Worm (Caenorhabditis elegans) whole organism, L4 larva: Measurements from ENCODE around the gene F59D12.5.
A peak's percentile ranks its signal among the peaks of the same experiment; 100 is the strongest.

Experiments used
- D1046.2 ChIP-seq: fragments of 200-800 bp; sonication (Bioruptor generic); IDR thresholded peaks from 2 replicates; pipeline ENCODE4 v1.3.6; 2022; ENCODE audit warnings: missing genetic modification characterization, missing compliant biosample characterization
- F10B5.3 ChIP-seq: sonication (generic microtip); optimal IDR thresholded peaks from 2 replicates; lab custom pipeline; 2016; ENCODE audit warnings: mild to moderate bottlenecking, missing genetic modification characterization, missing compliant biosample characterization
- F26F4.8 ChIP-seq: fragments of 200-800 bp; sonication (Bioruptor generic); conservative IDR thresholded peaks from 2 replicates; pipeline ENCODE4 v1.3.6; 2022; ENCODE audit warnings: missing genetic modification characterization, missing compliant biosample characterization
- T26A8.4 ChIP-seq: fragments of 200-800 bp; sonication (Bioruptor generic); IDR thresholded peaks from 2 replicates; pipeline ENCODE4 v1.3.6; 2022; ENCODE audit warnings: missing genetic modification characterization, missing compliant biosample characterization
- Y5F2A.4 ChIP-seq: fragments of 200-800 bp; sonication (Bioruptor generic); optimal IDR thresholded peaks from 2 replicates; lab custom pipeline; 2018; ENCODE audit warnings: mild to moderate bottlenecking, missing genetic modification characterization, missing compliant biosample characterization
- aha-1 ChIP-seq: fragments of 150-350 bp; peaks from one replicate; lab custom pipeline; 2014; ENCODE audit warnings: missing biosample characterization, missing genetic modification characterization
- ama-1 ChIP-seq: fragments of 150-350 bp; optimal IDR thresholded peaks from 2 replicates; lab custom pipeline; 2014; ENCODE audit warnings: inconsistent platforms, mixed read lengths
- attf-4 ChIP-seq: sonication (generic microtip); optimal IDR thresholded peaks from 3 replicates; lab custom pipeline; 2017; ENCODE audit warnings: missing biosample characterization, missing genetic modification characterization
- ceh-20 ChIP-seq: fragments of 200-800 bp; sonication (Bioruptor generic); IDR thresholded peaks from 2 replicates; pipeline ENCODE4 v1.3.6; 2022; ENCODE audit warnings: missing genetic modification reagents, missing genetic modification characterization, missing compliant biosample characterization
- ceh-32 ChIP-seq: sonication (generic microtip); optimal IDR thresholded peaks from 2 replicates; lab custom pipeline; 2016; ENCODE audit warnings: mild to moderate bottlenecking, missing genetic modification characterization, missing compliant biosample characterization; ENCODE audit not compliant: poor library complexity
- ces-1 ChIP-seq: fragments of 150-350 bp; sonication (generic microtip); optimal IDR thresholded peaks from 4 replicates; lab custom pipeline; 2014; ENCODE audit warnings: missing biosample characterization, missing genetic modification reagents, missing genetic modification characterization
- cey-2 ChIP-seq: sonication (generic microtip); optimal IDR thresholded peaks from 3 replicates; lab custom pipeline; 2017; ENCODE audit warnings: missing genetic modification characterization, mild to moderate bottlenecking, missing compliant biosample characterization, antibody characterized with exemption, borderline replicate concordance; ENCODE audit not compliant: insufficient read depth
- ctbp-1 ChIP-seq: fragments of 200-800 bp; sonication (Bioruptor generic); IDR thresholded peaks from 2 replicates; pipeline ENCODE4 v1.3.6; 2022; ENCODE audit warnings: missing genetic modification reagents, missing genetic modification characterization, missing compliant biosample characterization
- daf-16 ChIP-seq, 3 experiments: sonication (generic microtip); optimal IDR thresholded peaks; 2 replicates each; lab custom pipeline; 2016 to 2017; ENCODE audit warnings: missing genetic modification characterization in 3 of 3, missing genetic modification reagents in 3 of 3, mild to moderate bottlenecking in 2 of 3, missing compliant biosample characterization in 2 of 3, missing biosample characterization in 1 of 3, moderate library complexity in 1 of 3
- daf-19 ChIP-seq: fragments of 200-800 bp; sonication (Bioruptor generic); conservative IDR thresholded peaks from 2 replicates; pipeline ENCODE4 v1.3.6; 2022; ENCODE audit warnings: missing genetic modification characterization, missing compliant biosample characterization
- daf-8 ChIP-seq: fragments of 200-800 bp; sonication (Bioruptor generic); IDR thresholded peaks from 2 replicates; pipeline ENCODE4 v1.3.6; 2022; ENCODE audit warnings: missing genetic modification characterization, missing compliant biosample characterization
- dmd-6 ChIP-seq: fragments of 200-800 bp; sonication (Bioruptor generic); IDR thresholded peaks from 2 replicates; pipeline ENCODE4 v1.3.6; 2022; ENCODE audit warnings: missing genetic modification reagents, missing genetic modification characterization, missing compliant biosample characterization
- dpl-1 ChIP-seq: fragments of 150-350 bp; optimal IDR thresholded peaks from 2 replicates; lab custom pipeline; 2014; ENCODE audit warnings: missing biosample characterization, missing genetic modification reagents, missing genetic modification characterization
- duxl-1 ChIP-seq: sonication (generic microtip); optimal IDR thresholded peaks from 2 replicates; lab custom pipeline; 2016; ENCODE audit warnings: mild to moderate bottlenecking, missing genetic modification characterization, moderate library complexity, missing compliant biosample characterization; ENCODE audit not compliant: poor library complexity
- dve-1 ChIP-seq: sonication (generic microtip); optimal IDR thresholded peaks from 2 replicates; lab custom pipeline; 2017; ENCODE audit warnings: antibody characterized with exemption, mild to moderate bottlenecking, missing genetic modification characterization, missing compliant biosample characterization; ENCODE audit not compliant: insufficient read depth
- egl-43 ChIP-seq: fragments of 200-800 bp; sonication (Bioruptor generic); IDR thresholded peaks from 2 replicates; pipeline ENCODE4 v1.3.6; 2022; ENCODE audit warnings: missing genetic modification reagents, missing genetic modification characterization, missing compliant biosample characterization
- fkh-10 ChIP-seq: fragments of 150-350 bp; optimal IDR thresholded peaks from 2 replicates; lab custom pipeline; 2014; ENCODE audit warnings: missing biosample characterization, missing genetic modification reagents, missing genetic modification characterization
- hif-1 ChIP-seq, 2 experiments: sonication (generic microtip); optimal IDR thresholded peaks; 2 replicates each; lab custom pipeline; 2016 to 2017; ENCODE audit warnings: missing compliant biosample characterization in 2 of 2, missing genetic modification characterization in 2 of 2, missing genetic modification reagents in 2 of 2, missing genotype in 2 of 2, mild to moderate bottlenecking in 1 of 2
- hlh-11 ChIP-seq: fragments of 200-800 bp; sonication (Bioruptor generic); optimal IDR thresholded peaks from 2 replicates; lab custom pipeline; 2018; ENCODE audit warnings: mild to moderate bottlenecking, missing genetic modification characterization, missing compliant biosample characterization
- hlh-30 ChIP-seq: sonication (generic microtip); optimal IDR thresholded peaks from 2 replicates; lab custom pipeline; 2017; ENCODE audit warnings: antibody characterized with exemption, mild to moderate bottlenecking, missing genetic modification characterization, missing compliant biosample characterization; ENCODE audit not compliant: insufficient read depth
- lim-7 ChIP-seq: fragments of 200-800 bp; sonication (Bioruptor generic); IDR thresholded peaks from 2 replicates; pipeline ENCODE4 v1.3.6; 2022; ENCODE audit warnings: missing genetic modification characterization, missing compliant biosample characterization
- lin-1 ChIP-seq: fragments of 200-800 bp; sonication (Bioruptor generic); IDR thresholded peaks from 2 replicates; pipeline ENCODE4 v1.3.6; 2022; ENCODE audit warnings: missing genetic modification reagents, missing genetic modification characterization, missing compliant biosample characterization
- lin-13 ChIP-seq: fragments of 150-350 bp; optimal IDR thresholded peaks from 2 replicates; lab custom pipeline; 2014; ENCODE audit warnings: missing biosample characterization, missing genetic modification reagents, missing genetic modification characterization
- lin-15B ChIP-seq: fragments of 150-350 bp; sonication (generic microtip); optimal IDR thresholded peaks from 3 replicates; lab custom pipeline; 2014; ENCODE audit warnings: missing biosample characterization, missing genetic modification characterization
- lir-3 ChIP-seq: sonication (generic microtip); optimal IDR thresholded peaks from 2 replicates; lab custom pipeline; 2016; ENCODE audit warnings: mild to moderate bottlenecking, missing genetic modification characterization, missing compliant biosample characterization
- lsy-2 ChIP-seq, 2 experiments: fragments of 150-350 bp in 1 of 2; sonication (generic microtip) in 1 of 2; optimal IDR thresholded peaks; 2 replicates each; lab custom pipeline; 2014 to 2017; ENCODE audit warnings: missing biosample characterization in 2 of 2, missing genetic modification characterization in 2 of 2
- mdt-29 ChIP-seq: fragments of 200-800 bp; sonication (Bioruptor generic); IDR thresholded peaks from 2 replicates; pipeline ENCODE4 v1.3.6; 2022; ENCODE audit warnings: missing genetic modification reagents, missing genetic modification characterization, missing compliant biosample characterization
- nhr-10 ChIP-seq: fragments of 150-350 bp; optimal IDR thresholded peaks from 2 replicates; lab custom pipeline; 2014; ENCODE audit warnings: missing biosample characterization, missing genetic modification characterization
- nhr-11 ChIP-seq: fragments of 150-350 bp; optimal IDR thresholded peaks from 2 replicates; lab custom pipeline; 2014; ENCODE audit warnings: missing biosample characterization, missing genetic modification characterization
- nhr-111 ChIP-seq: fragments of 200-800 bp; sonication (Bioruptor generic); optimal IDR thresholded peaks from 2 replicates; lab custom pipeline; 2018; ENCODE audit warnings: mild to moderate bottlenecking, missing genetic modification characterization, missing compliant biosample characterization
- nhr-237 ChIP-seq: sonication (generic microtip); optimal IDR thresholded peaks from 2 replicates; lab custom pipeline; 2017; ENCODE audit warnings: missing biosample characterization, missing genetic modification characterization
- nhr-25 ChIP-seq: sonication (generic microtip); optimal IDR thresholded peaks from 2 replicates; lab custom pipeline; 2017; ENCODE audit warnings: missing genetic modification characterization, mild to moderate bottlenecking, missing compliant biosample characterization, antibody characterized with exemption, moderate library complexity, borderline replicate concordance; ENCODE audit not compliant: insufficient read depth
- nhr-42 ChIP-seq: fragments of 200-800 bp; sonication (Bioruptor generic); IDR thresholded peaks from 2 replicates; pipeline ENCODE4 v1.3.6; 2022; ENCODE audit warnings: missing genetic modification characterization, missing compliant biosample characterization
- nhr-48 ChIP-seq: sonication (generic microtip); optimal IDR thresholded peaks from 2 replicates; lab custom pipeline; 2016; ENCODE audit warnings: mild to moderate bottlenecking, missing genetic modification characterization, missing compliant biosample characterization
- nhr-6 ChIP-seq: fragments of 150-350 bp; optimal IDR thresholded peaks from 2 replicates; lab custom pipeline; 2014; ENCODE audit warnings: missing biosample characterization, missing genetic modification characterization
- nhr-77 ChIP-seq: fragments of 150-350 bp; optimal IDR thresholded peaks from 2 replicates; lab custom pipeline; 2014; ENCODE audit warnings: missing biosample characterization, missing genetic modification characterization
- pha-4 ChIP-seq, 2 experiments: fragments of 150-350 bp in 1 of 2; fragments of 200-800 bp in 1 of 2; sonication (Bioruptor generic) in 1 of 2; IDR thresholded peaks in 1 of 2; optimal IDR thresholded peaks in 1 of 2; 2 replicates each; pipeline versions ENCODE4 v1.3.6 to Lab custom; 2014 to 2022; ENCODE audit warnings: missing genetic modification characterization in 2 of 2, missing genetic modification reagents in 2 of 2, missing biosample characterization in 1 of 2, missing compliant biosample characterization in 1 of 2
- rbr-2 ChIP-seq: sonication (generic microtip); optimal IDR thresholded peaks from 2 replicates; lab custom pipeline; 2016; ENCODE audit warnings: missing genotype, missing genetic modification characterization, missing compliant biosample characterization
- saeg-2 ChIP-seq: fragments of 200-800 bp; sonication (Bioruptor generic); IDR thresholded peaks from 2 replicates; pipeline ENCODE4 v1.3.6; 2022; ENCODE audit warnings: missing genetic modification reagents, missing genetic modification characterization, missing compliant biosample characterization
- snpc-1.2 ChIP-seq: fragments of 200-800 bp; sonication (Bioruptor generic); IDR thresholded peaks from 2 replicates; pipeline ENCODE4 v1.3.6; 2022; ENCODE audit warnings: missing genetic modification reagents, missing genetic modification characterization, missing compliant biosample characterization
- snpc-4 ChIP-seq: fragments of 150-350 bp; optimal IDR thresholded peaks from 2 replicates; lab custom pipeline; 2014; ENCODE audit warnings: missing biosample characterization, missing genetic modification characterization
- tra-1 ChIP-seq: fragments of 200-800 bp; sonication (Bioruptor generic); IDR thresholded peaks from 2 replicates; pipeline ENCODE4 v1.3.6; 2022; ENCODE audit warnings: missing genetic modification reagents, missing genetic modification characterization, missing compliant biosample characterization
- unc-39 ChIP-seq: sonication (generic microtip); optimal IDR thresholded peaks from 2 replicates; lab custom pipeline; 2017; ENCODE audit warnings: missing biosample characterization, missing genetic modification characterization
- zip-11 ChIP-seq: fragments of 200-800 bp; sonication (Bioruptor generic); IDR thresholded peaks from 2 replicates; pipeline ENCODE4 v1.3.6; 2022; ENCODE audit warnings: missing genetic modification characterization, missing compliant biosample characterization

F59D12.5 gene

DNA sequence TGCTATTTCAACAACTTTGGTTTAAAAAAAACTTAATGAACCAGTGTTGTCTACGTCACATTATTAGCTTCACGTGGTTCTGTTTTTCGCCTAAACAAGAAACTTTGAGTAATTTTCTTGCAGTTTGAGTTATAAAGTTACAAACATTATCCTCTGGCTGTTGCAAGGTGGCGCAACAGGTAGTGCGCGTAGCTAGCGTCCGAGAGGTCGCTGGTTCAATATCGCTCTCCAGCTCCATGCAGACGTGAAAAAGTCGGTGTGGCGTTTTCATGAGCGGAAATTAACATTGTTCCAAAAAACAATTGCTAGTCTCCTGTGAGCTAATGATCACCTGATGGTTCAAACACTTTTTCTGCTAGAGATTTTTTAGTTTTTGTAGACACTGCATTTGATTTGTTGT is 27.9 kb downstream of the F59D12.5 start (continued):
- peak; percentile 49 for TF ChIP-seq duxl-1
- TF ChIP-seq ceh-20, result 0 out of 2 replicates have a peak, but pooled peaks have one; percentile 33
- peak; percentile 72 for TF ChIP-seq dve-1 (tag; lab: Kevin White, UChicago)
- TF ChIP-seq nhr-25, result no peak
- TF ChIP-seq hlh-11, result peak; percentile 32
- TF ChIP-seq lin-15B (tag; lab: Kevin White, UChicago), result no peak
- no peak for TF ChIP-seq ceh-32 (tag; lab: Kevin White, UChicago)
- peak; percentile 75 for TF ChIP-seq egl-43 (GFP tag; lab: Robert Waterston, UW)
- TF ChIP-seq zip-11 (GFP tag; lab: Robert Waterston, UW), result no peak
- no peak for TF ChIP-seq F26F4.8 (GFP tag; lab: Robert Waterston, UW)
- TF ChIP-seq pha-4 (GFP tag; IDR thresholded peaks at IDR 0.05; lab: Robert Waterston, UW), result peak; percentile 68; the same call in 1 of the 2 replicates
- TF ChIP-seq pha-4 (tag; optimal IDR thresholded peaks at IDR 0.05; lab: Kevin White, UChicago), result no peak
- peak in 1 of 2 experiments; percentile 52 for TF ChIP-seq daf-16 (GFP tag; optimal IDR thresholded peaks at IDR 0.05; lab: Kevin White, UChicago)
- TF ChIP-seq daf-16 (tag; optimal IDR thresholded peaks at IDR 0.05; lab: Kevin White, UChicago), result peak; percentile 50
- TF ChIP-seq attf-4 (tag; lab: Kevin White, UChicago), result no peak
- no peak for TF ChIP-seq nhr-237
- no peak for TF ChIP-seq daf-19 (GFP tag; lab: Robert Waterston, UW)
- TF ChIP-seq daf-8 (GFP tag; lab: Robert Waterston, UW), result no peak
- TF ChIP-seq F10B5.3 (tag; lab: Kevin White, UChicago), result no peak
- peak; percentile 17 for TF ChIP-seq lin-13 (GFP tag; lab: Kevin White, UChicago)
- no peak for TF ChIP-seq cey-2 (tag; lab: Kevin White, UChicago)
- peak; percentile 36; the same call in 1 of the 2 replicates for TF ChIP-seq T26A8.4 (GFP tag; lab: Robert Waterston, UW)
- no peak for TF ChIP-seq nhr-77 (tag; lab: Kevin White, UChicago)
- 0 out of 2 replicates have a peak, but pooled peaks have one; percentile 21 for TF ChIP-seq tra-1 (GFP tag; lab: Robert Waterston, UW)
- peak; percentile 48 for TF ChIP-seq hlh-30
- TF ChIP-seq aha-1 (tag; lab: Kevin White, UChicago), result no peak
- TF ChIP-seq nhr-10 (tag; lab: Kevin White, UChicago), result no peak
- no peak for TF ChIP-seq unc-39 (tag; lab: Kevin White, UChicago)
- TF ChIP-seq nhr-48 (tag; lab: Kevin White, UChicago), result peak; percentile 30
- TF ChIP-seq nhr-6 (tag; lab: Kevin White, UChicago), result no peak
- TF ChIP-seq lim-7 (GFP tag; lab: Robert Waterston, UW), result no peak
- TF ChIP-seq D1046.2 (GFP tag; lab: Robert Waterston, UW), result no peak
- TF ChIP-seq ctbp-1 (GFP tag; lab: Robert Waterston, UW), result 0 out of 2 replicates have a peak, but pooled peaks have one; percentile 19
- TF ChIP-seq snpc-4 (tag; lab: Kevin White, UChicago), result no peak
- no peak for TF ChIP-seq Y5F2A.4 (GFP tag; lab: Kevin White, UChicago)
- TF ChIP-seq nhr-42 (GFP tag; lab: Robert Waterston, UW), result 0 out of 2 replicates have a peak, but pooled peaks have one; percentile 24
- TF ChIP-seq lir-3 (tag; lab: Kevin White, UChicago), result peak; percentile 12
- no peak for TF ChIP-seq fkh-10
- no peak for TF ChIP-seq rbr-2

DNA sequence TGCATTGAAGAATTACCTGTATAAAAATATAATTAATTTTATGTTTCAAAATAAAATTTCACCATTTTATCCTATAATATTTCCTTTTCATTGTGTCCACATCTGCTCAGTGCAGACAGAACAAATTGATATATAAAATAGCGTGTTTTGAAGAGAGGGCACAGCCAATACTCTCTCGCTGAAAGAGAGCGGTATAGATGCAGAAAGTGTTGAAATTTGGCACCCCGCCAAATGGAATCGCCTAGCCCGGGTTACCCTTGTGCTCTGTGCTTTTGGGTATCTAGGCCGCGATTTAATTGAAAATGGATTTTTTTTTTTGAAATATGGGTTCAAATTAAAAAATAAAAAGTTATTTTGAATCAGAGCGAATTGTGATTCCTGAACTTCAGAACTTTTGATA is 30.0 kb downstream of the F59D12.5 start:
- no peak for TF ChIP-seq nhr-77 (tag; lab: Kevin White, UChicago)
- no peak for TF ChIP-seq cey-2 (tag; lab: Kevin White, UChicago)
- TF ChIP-seq lin-15B (tag; lab: Kevin White, UChicago), result no peak
- peak; percentile 57 for TF ChIP-seq aha-1 (tag; lab: Kevin White, UChicago)
- peak in 1 of 2 experiments; percentile 43 for TF ChIP-seq lsy-2 (tag; optimal IDR thresholded peaks at IDR 0.05; lab: Kevin White, UChicago)
- no peak for TF ChIP-seq saeg-2 (GFP tag; lab: Robert Waterston, UW)
- no peak for TF ChIP-seq hif-1 (tag; optimal IDR thresholded peaks at IDR 0.05; lab: Kevin White, UChicago)
- no peak for TF ChIP-seq snpc-1.2
- TF ChIP-seq dmd-6 (GFP tag; lab: Robert Waterston, UW), result 0 out of 2 replicates have a peak, but pooled peaks have one; percentile 17
- TF ChIP-seq hlh-11, result peak; percentile 35
- no peak for TF ChIP-seq mdt-29
- no peak for TF ChIP-seq nhr-11 (tag; lab: Kevin White, UChicago)
- TF ChIP-seq nhr-111 (GFP tag; lab: Kevin White, UChicago), result no peak
- TF ChIP-seq attf-4 (tag; lab: Kevin White, UChicago), result no peak
- TF ChIP-seq dpl-1 (GFP tag; lab: Kevin White, UChicago), result no peak
- no peak for TF ChIP-seq ces-1
- TF ChIP-seq ama-1 (lab: Kevin White, UChicago), result no peak
- TF ChIP-seq lin-1 (GFP tag; lab: Robert Waterston, UW), result no peak
